Fruit fly (Drosophila melanogaster) whole organism, embryonic: ENCODE data around the gene CG44158.

Experiments
- Atf6 ChIP-seq: fragments of 200-800 bp; sonication (Bioruptor generic); IDR thresholded peaks from 2 replicates; pipeline ENCODE4 v1.3.6; 2022; ENCODE audit warnings: missing biosample characterization, missing genetic modification characterization
- CG10147 ChIP-seq: fragments of 200-800 bp; sonication (Bioruptor generic); optimal IDR thresholded peaks from 2 replicates; lab custom pipeline; 2019; ENCODE audit warnings: missing biosample characterization, mild to moderate bottlenecking, missing genetic modification characterization, moderate library complexity
- CG10565 ChIP-seq: fragments of 200-800 bp; sonication (Bioruptor generic); optimal IDR thresholded peaks from 3 replicates; lab custom pipeline; 2016; ENCODE audit warnings: missing biosample characterization, mild to moderate bottlenecking, missing genetic modification characterization
- CG11085 ChIP-seq: fragments of 200-800 bp; sonication (Bioruptor generic); IDR thresholded peaks from 2 replicates; pipeline ENCODE4 v1.3.6; 2022; ENCODE audit warnings: missing biosample characterization, missing genetic modification characterization
- CG11247 ChIP-seq: fragments of 200-800 bp; sonication (Bioruptor generic); IDR thresholded peaks from 2 replicates; pipeline ENCODE4 v1.3.6; 2022; ENCODE audit warnings: missing biosample characterization, missing genetic modification characterization
- CG13775 ChIP-seq: fragments of 200-800 bp; sonication (Bioruptor generic); optimal IDR thresholded peaks from 3 replicates; lab custom pipeline; 2017; ENCODE audit warnings: missing biosample characterization, mild to moderate bottlenecking, missing genetic modification characterization
- CG1602 ChIP-seq: fragments of 200-800 bp; sonication (Bioruptor generic); optimal IDR thresholded peaks from 3 replicates; lab custom pipeline; 2016; ENCODE audit warnings: missing biosample characterization, missing genetic modification characterization
- CG17385 ChIP-seq: fragments of 200-800 bp; sonication (Bioruptor generic); optimal IDR thresholded peaks from 3 replicates; lab custom pipeline; 2018; ENCODE audit warnings: missing biosample characterization, mild to moderate bottlenecking, missing genetic modification characterization
- CG17612 ChIP-seq: fragments of 200-800 bp; sonication (Bioruptor generic); IDR thresholded peaks from 2 replicates; pipeline ENCODE4 v1.3.6; 2022; ENCODE audit warnings: missing biosample characterization, missing genetic modification characterization
- CG18262 ChIP-seq: fragments of 200-800 bp; optimal IDR thresholded peaks from 3 replicates; lab custom pipeline; 2019; ENCODE audit warnings: missing biosample characterization, mild to moderate bottlenecking, missing genetic modification characterization, moderate library complexity
- CG33557 ChIP-seq: fragments of 200-800 bp; sonication (Bioruptor generic); optimal IDR thresholded peaks from 2 replicates; lab custom pipeline; 2019; ENCODE audit warnings: missing biosample characterization, mild to moderate bottlenecking, missing genetic modification characterization, moderate library complexity
- CG34376 ChIP-seq: fragments of 200-800 bp; sonication (Bioruptor generic); optimal IDR thresholded peaks from 2 replicates; lab custom pipeline; 2018; ENCODE audit warnings: missing biosample characterization, mild to moderate bottlenecking, missing genetic modification characterization
- CG3726 ChIP-seq: fragments of 200-800 bp; sonication (Bioruptor generic); IDR thresholded peaks from 3 replicates; pipeline ENCODE4, ENCODE4 v1.3.6; 2022; ENCODE audit warnings: missing biosample characterization, missing genetic modification characterization
- CG42726 ChIP-seq: fragments of 200-800 bp; sonication (Bioruptor generic); IDR thresholded peaks from 2 replicates; pipeline ENCODE4 v1.3.6; 2022; ENCODE audit warnings: missing biosample characterization, missing genetic modification characterization; ENCODE audit not compliant: partially characterized antibody
- CG8944 ChIP-seq: fragments of 200-800 bp; sonication (Bioruptor generic); optimal IDR thresholded peaks from 3 replicates; lab custom pipeline; 2016; ENCODE audit warnings: missing biosample characterization, missing genetic modification characterization
- CG9817 ChIP-seq: fragments of 200-800 bp; sonication (Bioruptor generic); optimal IDR thresholded peaks from 2 replicates; lab custom pipeline; 2018; ENCODE audit warnings: missing biosample characterization, mild to moderate bottlenecking, missing genetic modification characterization, moderate library complexity
- H2.0 ChIP-seq: fragments of 200-800 bp; sonication (Bioruptor generic); IDR thresholded peaks from 2 replicates; pipeline ENCODE4 v1.3.6; 2022; ENCODE audit warnings: missing biosample characterization, missing genetic modification characterization
- Hey ChIP-seq: fragments of 200-800 bp; sonication (Bioruptor generic); optimal IDR thresholded peaks from 3 replicates; lab custom pipeline; 2018; ENCODE audit warnings: missing biosample characterization, mild to moderate bottlenecking, missing genetic modification characterization
- HmgD ChIP-seq: fragments of 200-800 bp; sonication (Bioruptor generic); optimal IDR thresholded peaks from 3 replicates; lab custom pipeline; 2016; ENCODE audit warnings: missing biosample characterization, missing genetic modification characterization
- Jarid2 ChIP-seq: fragments of 200-800 bp; sonication (Bioruptor generic); optimal IDR thresholded peaks from 3 replicates; lab custom pipeline; 2017; ENCODE audit warnings: mild to moderate bottlenecking, missing biosample characterization, missing genetic modification reagents, missing genetic modification characterization
- MBD-R2 ChIP-seq: fragments of 200-800 bp; sonication (Bioruptor generic); IDR thresholded peaks from 2 replicates; pipeline ENCODE4 v1.3.6; 2022; ENCODE audit warnings: missing biosample characterization, missing genetic modification characterization
- Mrtf ChIP-seq: fragments of 200-800 bp; sonication (Bioruptor generic); IDR thresholded peaks from 3 replicates; pipeline ENCODE4 v1.3.6; 2022; ENCODE audit warnings: missing biosample characterization, missing genetic modification characterization
- NC2β ChIP-seq: fragments of 200-800 bp; sonication (Bioruptor generic); optimal IDR thresholded peaks from 2 replicates; lab custom pipeline; 2016; ENCODE audit warnings: missing biosample characterization, missing genetic modification characterization
- Pdp1 ChIP-seq, 2 experiments: fragments of 200-800 bp; sonication (Bioruptor generic); optimal IDR thresholded peaks; 3 replicates each; lab custom pipeline; 2016; ENCODE audit warnings: missing biosample characterization in 2 of 2, missing genetic modification characterization in 2 of 2, mild to moderate bottlenecking in 1 of 2, moderate library complexity in 1 of 2
- Ptx1 ChIP-seq: fragments of 200-800 bp; sonication (Bioruptor generic); IDR thresholded peaks from 2 replicates; pipeline ENCODE4 v1.3.6; 2022; ENCODE audit warnings: missing biosample characterization, missing genetic modification characterization
- Ravus ChIP-seq: fragments of 200-800 bp; sonication (Bioruptor generic); IDR thresholded peaks from 2 replicates; pipeline ENCODE4 v1.3.6; 2022; ENCODE audit warnings: missing biosample characterization, missing genetic modification characterization
- Side ChIP-seq: fragments of 200-800 bp; sonication (Bioruptor generic); optimal IDR thresholded peaks from 2 replicates; lab custom pipeline; 2016; ENCODE audit warnings: missing biosample characterization, missing genetic modification characterization
- TFAM ChIP-seq: fragments of 200-800 bp; sonication (Bioruptor generic); optimal IDR thresholded peaks from 2 replicates; lab custom pipeline; 2017; ENCODE audit warnings: missing biosample characterization, missing genetic modification characterization, inconsistent platforms
- bcd ChIP-seq: fragments of 200-800 bp; sonication (Bioruptor generic); optimal IDR thresholded peaks from 2 replicates; lab custom pipeline; 2017; ENCODE audit warnings: missing biosample characterization, mild to moderate bottlenecking, missing genetic modification characterization
- br ChIP-seq: fragments of >200 bp; optimal IDR thresholded peaks from 2 replicates; lab custom pipeline; 2017
- chinmo ChIP-seq: fragments of 200-800 bp; sonication (Bioruptor generic); IDR thresholded peaks from 4 replicates; pipeline ENCODE4 v1.3.6; 2022; ENCODE audit warnings: missing biosample characterization, missing genetic modification characterization; ENCODE audit not compliant: partially characterized antibody
- grn ChIP-seq: fragments of 200-800 bp; sonication (Bioruptor generic); optimal IDR thresholded peaks from 3 replicates; lab custom pipeline; 2017; ENCODE audit warnings: missing biosample characterization, missing genetic modification characterization
- hbn ChIP-seq: fragments of 200-800 bp; sonication (Bioruptor generic); IDR thresholded peaks from 2 replicates; pipeline ENCODE4 v1.3.6; 2022; ENCODE audit warnings: missing biosample characterization, missing genetic modification characterization; ENCODE audit not compliant: partially characterized antibody
- her ChIP-seq: fragments of 200-800 bp; sonication (Bioruptor generic); optimal IDR thresholded peaks from 2 replicates; lab custom pipeline; 2016; ENCODE audit warnings: missing biosample characterization, missing genetic modification characterization
- jing ChIP-seq: fragments of 200-800 bp; sonication (Bioruptor generic); optimal IDR thresholded peaks from 2 replicates; lab custom pipeline; 2018; ENCODE audit warnings: missing biosample characterization, mild to moderate bottlenecking, missing genetic modification characterization
- mam ChIP-seq: fragments of 200-800 bp; sonication (Bioruptor generic); optimal IDR thresholded peaks from 3 replicates; lab custom pipeline; 2016; ENCODE audit warnings: missing biosample characterization, missing genetic modification characterization
- nerfin-2 ChIP-seq: fragments of 200-800 bp; sonication (Bioruptor generic); IDR thresholded peaks from 2 replicates; pipeline ENCODE4 v1.3.6; 2022; ENCODE audit warnings: missing biosample characterization, missing genetic modification characterization; ENCODE audit not compliant: partially characterized antibody
- p53 ChIP-seq: fragments of 200-800 bp; sonication (Bioruptor generic); optimal IDR thresholded peaks from 2 replicates; lab custom pipeline; 2016; ENCODE audit warnings: missing biosample characterization, missing genetic modification characterization
- pfk ChIP-seq: fragments of 200-800 bp; sonication (Bioruptor generic); optimal IDR thresholded peaks from 2 replicates; lab custom pipeline; 2018; ENCODE audit warnings: missing biosample characterization, mild to moderate bottlenecking, missing genetic modification characterization, moderate library complexity
- pita ChIP-seq: fragments of 200-800 bp; sonication (Bioruptor generic); optimal IDR thresholded peaks from 2 replicates; lab custom pipeline; 2017; ENCODE audit warnings: missing biosample characterization, mild to moderate bottlenecking, missing genetic modification characterization
- rib ChIP-seq: fragments of 200-800 bp; sonication (Bioruptor generic); IDR thresholded peaks from 2 replicates; pipeline ENCODE4 v1.3.6; 2022; ENCODE audit warnings: missing biosample characterization, missing genetic modification characterization
- ro ChIP-seq: fragments of 200-800 bp; sonication (Bioruptor generic); IDR thresholded peaks from 2 replicates; pipeline ENCODE4 v1.3.6; 2022; ENCODE audit warnings: missing biosample characterization, missing genetic modification characterization
- run ChIP-seq: fragments of 200-800 bp; sonication (Bioruptor generic); optimal IDR thresholded peaks from 3 replicates; lab custom pipeline; 2018; ENCODE audit warnings: missing biosample characterization, mild to moderate bottlenecking, missing genetic modification characterization
- shn ChIP-seq: fragments of 200-800 bp; sonication (Bioruptor generic); optimal IDR thresholded peaks from 3 replicates; lab custom pipeline; 2016; ENCODE audit warnings: missing biosample characterization, missing genetic modification characterization
- sna ChIP-seq: fragments of 200-800 bp; sonication (Bioruptor generic); IDR thresholded peaks from 2 replicates; pipeline ENCODE4 v1.3.6; 2022; ENCODE audit warnings: missing biosample characterization, missing genetic modification characterization; ENCODE audit not compliant: partially characterized antibody
- ssp ChIP-seq: fragments of 200-800 bp; sonication (Bioruptor generic); IDR thresholded peaks from 2 replicates; pipeline ENCODE4 v1.3.6; 2022; ENCODE audit warnings: missing biosample characterization, missing genetic modification characterization
- stc ChIP-seq: fragments of 200-800 bp; sonication (Bioruptor generic); IDR thresholded peaks from 2 replicates; pipeline ENCODE4 v1.3.6; 2022; ENCODE audit warnings: missing biosample characterization, missing genetic modification characterization
- stwl ChIP-seq: fragments of 200-800 bp; sonication (Bioruptor generic); optimal IDR thresholded peaks from 3 replicates; lab custom pipeline; 2018; ENCODE audit warnings: missing biosample characterization, mild to moderate bottlenecking, missing genetic modification characterization, moderate library complexity
- zen ChIP-seq: fragments of 200-800 bp; sonication (Bioruptor generic); optimal IDR thresholded peaks from 3 replicates; lab custom pipeline; 2018; ENCODE audit warnings: missing biosample characterization, mild to moderate bottlenecking, missing genetic modification characterization, moderate library complexity

The CG44158 gene

dm6 chr3R:18242089-18242955 lies 33.7 kb downstream of the CG44158 start, which contains the start of the genes CG7156 and 14-3-3epsilon (continued):
- TF ChIP-seq CG34376 (GFP tag; lab: Kevin White, UChicago) (no peak), Side (GFP tag; lab: Kevin White, UChicago) (no peak), CG33557 (GFP tag; lab: Kevin White, UChicago) (peak; percentile 6), TFAM (GFP tag; lab: Kevin White, UChicago) (no peak), H2.0 (GFP tag; lab: Robert Waterston, UW) (0 out of 2 replicates have a peak, but pooled peaks have one; percentile 24), ro (GFP tag; lab: Robert Waterston, UW) (no peak), HmgD (no peak), NC2β (GFP tag; lab: Kevin White, UChicago) (no peak), CG8944 (GFP tag; lab: Kevin White, UChicago) (no peak), CG10147 (no peak), CG1602 (GFP tag; lab: Kevin White, UChicago) (peak; percentile 30), CG18262 (peak; percentile 43), grn (GFP tag; lab: Kevin White, UChicago) (no peak), ssp (GFP tag; lab: Robert Waterston, UW) (no peak), run (tag; lab: Kevin White, UChicago) (no peak), Hey (tag; lab: Kevin White, UChicago) (no peak), CG10565 (GFP tag; lab: Kevin White, UChicago) (no peak), CG13775 (GFP tag; lab: Kevin White, UChicago) (peak; percentile 42), Ravus (no peak), MBD-R2 (GFP tag; lab: Robert Waterston, UW) (peak; percentile 57; the same call in 1 of the 2 replicates), rib (no peak), CG3726 (GFP tag; lab: Robert Waterston, UW) (no peak), CG11247 (GFP tag; lab: Robert Waterston, UW) (no peak), mam (GFP tag; lab: Kevin White, UChicago) (no peak), bcd (GFP tag; lab: Kevin White, UChicago) (peak; percentile 20), chinmo (no peak), nerfin-2 (GFP tag; lab: Robert Waterston, UW) (no peak), CG11085 (GFP tag; lab: Robert Waterston, UW) (no peak), CG17612 (GFP tag; lab: Robert Waterston, UW) (no peak), sna (GFP tag; lab: Robert Waterston, UW) (no peak), her (GFP tag; lab: Kevin White, UChicago) (no peak), pita (GFP tag; lab: Kevin White, UChicago) (peak; percentile 91), shn (GFP tag; lab: Kevin White, UChicago) (no peak), Jarid2 (GFP tag; lab: Kevin White, UChicago) (peak; percentile 77), stc (GFP tag; lab: Robert Waterston, UW) (no peak), Ptx1 (GFP tag; lab: Robert Waterston, UW) (peak; percentile 52), zen (tag; lab: Kevin White, UChicago) (peak; percentile 57), Atf6 (GFP tag; lab: Robert Waterston, UW) (no peak; the same call in 1 of the 2 replicates), pfk (GFP tag; lab: Kevin White, UChicago) (peak; percentile 7), Pdp1 (GFP tag; optimal IDR thresholded peaks at IDR 0.05; lab: Kevin White, UChicago) (peak in 1 of 2 experiments; percentile 64), Mrtf (no peak), br (no peak), hbn (GFP tag; lab: Robert Waterston, UW) (0 out of 2 replicates have a peak, but pooled peaks have one; percentile 32), jing (GFP tag; lab: Kevin White, UChicago) (no peak), CG42726 (GFP tag; lab: Robert Waterston, UW) (peak; percentile 65), stwl (tag; lab: Kevin White, UChicago) (peak; percentile 12), CG9817 (tag; lab: Kevin White, UChicago) (no peak), CG17385 (GFP tag; lab: Kevin White, UChicago) (peak; percentile 51), p53 (peak; percentile 57)
